Worm (Caenorhabditis elegans): ENCODE results near the gene nhr-234.

The nhr-234 gene

ce11 chrII:12616081-12616480, 20.4 kb upstream of the nhr-234 start, which contains the start of gene nspe-6:
TSS of gene nspe-6 (minus strand) at chrII:12616181.
- TF ChIP-seq sea-1 (GFP tag; conservative IDR thresholded peaks at IDR 0.05): no peak
- no peak for TF ChIP-seq flt-1 (GFP tag; IDR thresholded peaks at IDR 0.05)
- no peak for TF ChIP-seq ets-7 (tag; optimal IDR thresholded peaks at IDR 0.05)
- TF ChIP-seq tra-4 (tag; optimal IDR thresholded peaks at IDR 0.05): no peak
- no peak for TF ChIP-seq aly-1 (tag; optimal IDR thresholded peaks at IDR 0.05)
- TF ChIP-seq F13C5.2 (tag; optimal IDR thresholded peaks at IDR 0.05): no peak
- TF ChIP-seq ceh-13 (GFP tag; optimal IDR thresholded peaks at IDR 0.05): no peak
- no peak for TF ChIP-seq B0310.2 (tag; optimal IDR thresholded peaks at IDR 0.05)
- no peak for TF ChIP-seq ama-1 (optimal IDR thresholded peaks at IDR 0.05)
- TF ChIP-seq hnd-1 (tag; optimal IDR thresholded peaks at IDR 0.05): no peak
- TF ChIP-seq tbx-37 (GFP tag; conservative IDR thresholded peaks at IDR 0.05): no peak
- no peak for TF ChIP-seq tbx-11 (GFP tag; IDR thresholded peaks at IDR 0.05)
- no peak for TF ChIP-seq pes-1 (GFP tag; IDR thresholded peaks at IDR 0.05)
- no peak for TF ChIP-seq hmbx-1 (tag; optimal IDR thresholded peaks at IDR 0.05)
- no peak for TF ChIP-seq ceh-36 (tag; optimal IDR thresholded peaks at IDR 0.05)
- TF ChIP-seq scrt-1 (GFP tag; IDR thresholded peaks at IDR 0.05): no peak
- no peak for TF ChIP-seq hmg-4 (GFP tag; optimal IDR thresholded peaks at IDR 0.05)

ce11 chrII:12617586-12617985, 18.9 kb upstream of the nhr-234 start, which contains the start of gene nspe-3:
TSS of gene nspe-3 (plus strand) at chrII:12617886.
- TF ChIP-seq ama-1 (optimal IDR thresholded peaks at IDR 0.05): no peak
- no peak for TF ChIP-seq B0310.2 (tag; optimal IDR thresholded peaks at IDR 0.05)
- TF ChIP-seq flt-1 (GFP tag; IDR thresholded peaks at IDR 0.05): no peak
- TF ChIP-seq F13C5.2 (tag; optimal IDR thresholded peaks at IDR 0.05): no peak
- TF ChIP-seq scrt-1 (GFP tag; IDR thresholded peaks at IDR 0.05): no peak
- no peak for TF ChIP-seq hmbx-1 (tag; optimal IDR thresholded peaks at IDR 0.05)
- TF ChIP-seq sea-1 (GFP tag; conservative IDR thresholded peaks at IDR 0.05): no peak
- no peak for TF ChIP-seq hnd-1 (tag; optimal IDR thresholded peaks at IDR 0.05)
- TF ChIP-seq aly-1 (tag; optimal IDR thresholded peaks at IDR 0.05): no peak
- no peak for TF ChIP-seq hmg-4 (GFP tag; optimal IDR thresholded peaks at IDR 0.05)
- no peak for TF ChIP-seq pes-1 (GFP tag; IDR thresholded peaks at IDR 0.05)

- TF ChIP-seq scrt-1 (GFP tag; IDR thresholded peaks at IDR 0.05) (no peak), sea-1 (GFP tag; conservative IDR thresholded peaks at IDR 0.05) (no peak), hmbx-1 (tag; optimal IDR thresholded peaks at IDR 0.05) (no peak), tbx-11 (GFP tag; IDR thresholded peaks at IDR 0.05) (no peak), ets-7 (tag; optimal IDR thresholded peaks at IDR 0.05) (no peak), tbx-37 (GFP tag; conservative IDR thresholded peaks at IDR 0.05) (no peak), hnd-1 (tag; optimal IDR thresholded peaks at IDR 0.05) (no peak), ceh-13 (GFP tag; optimal IDR thresholded peaks at IDR 0.05) (no peak), hmg-4 (GFP tag; optimal IDR thresholded peaks at IDR 0.05) (no peak), ama-1 (optimal IDR thresholded peaks at IDR 0.05) (no peak), flt-1 (GFP tag; IDR thresholded peaks at IDR 0.05) (no peak), aly-1 (tag; optimal IDR thresholded peaks at IDR 0.05) (no peak), ceh-36 (tag; optimal IDR thresholded peaks at IDR 0.05) (no peak), pes-1 (GFP tag; IDR thresholded peaks at IDR 0.05) (no peak), F13C5.2 (tag; optimal IDR thresholded peaks at IDR 0.05) (no peak), B0310.2 (tag; optimal IDR thresholded peaks at IDR 0.05) (no peak), tra-4 (tag; optimal IDR thresholded peaks at IDR 0.05) (no peak)
Observed at ce11 chrII:12619288-12619687, 17.2 kb upstream of the nhr-234 start, which contains the start of gene nspe-2. TSS of gene nspe-2 (minus strand) at chrII:12619388.

ce11 chrII:12620764-12621163, 15.7 kb upstream of the nhr-234 start, which contains the start of gene nspe-1:
TSS of gene nspe-1 (minus strand) at chrII:12620864.
- TF ChIP-seq F13C5.2 (tag; optimal IDR thresholded peaks at IDR 0.05): no peak
- TF ChIP-seq aly-1 (tag; optimal IDR thresholded peaks at IDR 0.05): no peak
- no peak for TF ChIP-seq scrt-1 (GFP tag; IDR thresholded peaks at IDR 0.05)
- no peak for TF ChIP-seq B0310.2 (tag; optimal IDR thresholded peaks at IDR 0.05)
- no peak for TF ChIP-seq ceh-36 (tag; optimal IDR thresholded peaks at IDR 0.05)
- TF ChIP-seq tbx-11 (GFP tag; IDR thresholded peaks at IDR 0.05): no peak
- TF ChIP-seq tbx-37 (GFP tag; conservative IDR thresholded peaks at IDR 0.05): no peak
- TF ChIP-seq pes-1 (GFP tag; IDR thresholded peaks at IDR 0.05): no peak
- TF ChIP-seq ama-1 (optimal IDR thresholded peaks at IDR 0.05): no peak
- TF ChIP-seq sea-1 (GFP tag; conservative IDR thresholded peaks at IDR 0.05): no peak
- no peak for TF ChIP-seq flt-1 (GFP tag; IDR thresholded peaks at IDR 0.05)
- no peak for TF ChIP-seq hmbx-1 (tag; optimal IDR thresholded peaks at IDR 0.05)
- no peak for TF ChIP-seq ets-7 (tag; optimal IDR thresholded peaks at IDR 0.05)
- no peak for TF ChIP-seq tra-4 (tag; optimal IDR thresholded peaks at IDR 0.05)
- TF ChIP-seq hmg-4 (GFP tag; optimal IDR thresholded peaks at IDR 0.05): no peak
- no peak for TF ChIP-seq hnd-1 (tag; optimal IDR thresholded peaks at IDR 0.05)
- TF ChIP-seq ceh-13 (GFP tag; optimal IDR thresholded peaks at IDR 0.05): no peak

ce11 chrII:12621908-12622566, 14.4 kb upstream of the nhr-234 start, which contains the start of gene nspe-8:
TSS of gene nspe-8 (minus strand) at chrII:12621958.
- no peak for TF ChIP-seq B0310.2 (tag; optimal IDR thresholded peaks at IDR 0.05)
- no peak for TF ChIP-seq hmbx-1 (tag; optimal IDR thresholded peaks at IDR 0.05)
- no peak for TF ChIP-seq scrt-1 (GFP tag; IDR thresholded peaks at IDR 0.05)
- TF ChIP-seq tra-4 (tag; optimal IDR thresholded peaks at IDR 0.05): no peak
- TF ChIP-seq ceh-36 (tag; optimal IDR thresholded peaks at IDR 0.05): no peak
- no peak for TF ChIP-seq flt-1 (GFP tag; IDR thresholded peaks at IDR 0.05)
- TF ChIP-seq ets-7 (tag; optimal IDR thresholded peaks at IDR 0.05): no peak
- TF ChIP-seq ceh-13 (GFP tag; optimal IDR thresholded peaks at IDR 0.05): no peak
- TF ChIP-seq pes-1 (GFP tag; IDR thresholded peaks at IDR 0.05): no peak
- no peak for TF ChIP-seq tbx-11 (GFP tag; IDR thresholded peaks at IDR 0.05)
- no peak for TF ChIP-seq hmg-4 (GFP tag; optimal IDR thresholded peaks at IDR 0.05)
- TF ChIP-seq hnd-1 (tag; optimal IDR thresholded peaks at IDR 0.05): no peak
- TF ChIP-seq sea-1 (GFP tag; conservative IDR thresholded peaks at IDR 0.05): no peak
- no peak for TF ChIP-seq F13C5.2 (tag; optimal IDR thresholded peaks at IDR 0.05)
- TF ChIP-seq ama-1 (optimal IDR thresholded peaks at IDR 0.05): no peak
- no peak for TF ChIP-seq aly-1 (tag; optimal IDR thresholded peaks at IDR 0.05)
- no peak for TF ChIP-seq tbx-37 (GFP tag; conservative IDR thresholded peaks at IDR 0.05)

- TF ChIP-seq F13C5.2 (tag; optimal IDR thresholded peaks at IDR 0.05) (no peak), pes-1 (GFP tag; IDR thresholded peaks at IDR 0.05) (no peak), sea-1 (GFP tag; conservative IDR thresholded peaks at IDR 0.05) (no peak), hmbx-1 (tag; optimal IDR thresholded peaks at IDR 0.05) (no peak), B0310.2 (tag; optimal IDR thresholded peaks at IDR 0.05) (no peak), ama-1 (optimal IDR thresholded peaks at IDR 0.05) (no peak), hnd-1 (tag; optimal IDR thresholded peaks at IDR 0.05) (no peak), tra-4 (tag; optimal IDR thresholded peaks at IDR 0.05) (no peak), flt-1 (GFP tag; IDR thresholded peaks at IDR 0.05) (no peak)
Observed at ce11 chrII:12622843-12623242, 13.6 kb upstream of the nhr-234 start.
